Fruit fly (Drosophila melanogaster) whole organism, embryonic: Measurements from ENCODE around the gene mbt.
A peak's percentile ranks its signal among the peaks of the same experiment; 100 is the strongest.

ENCODE experiments used
- BEAF-32 ChIP-seq: fragments of 200-800 bp; sonication (Bioruptor generic); optimal IDR thresholded peaks from 3 replicates; lab custom pipeline; 2017; ENCODE audit warnings: missing biosample characterization, missing genetic modification characterization, mild to moderate bottlenecking, moderate library complexity, missing genetic modification reagents
- Bteb2 ChIP-seq: fragments of 200-800 bp; sonication (Bioruptor generic); optimal IDR thresholded peaks from 2 replicates; lab custom pipeline; 2016; ENCODE audit warnings: missing biosample characterization, missing genetic modification characterization
- CG1233 ChIP-seq: fragments of 200-800 bp; sonication (Bioruptor generic); optimal IDR thresholded peaks from 4 replicates; lab custom pipeline; 2018; ENCODE audit warnings: missing biosample characterization, mild to moderate bottlenecking, missing genetic modification characterization
- CG12391 ChIP-seq: fragments of 200-800 bp; sonication (Bioruptor generic); optimal IDR thresholded peaks from 3 replicates; lab custom pipeline; 2018; ENCODE audit warnings: missing biosample characterization, mild to moderate bottlenecking, missing genetic modification characterization, moderate library complexity
- CG13424 ChIP-seq: fragments of 200-800 bp; sonication (Bioruptor generic); optimal IDR thresholded peaks from 2 replicates; lab custom pipeline; 2019; ENCODE audit warnings: missing biosample characterization, mild to moderate bottlenecking, missing genetic modification characterization, moderate library complexity
- CG13775 ChIP-seq: fragments of 200-800 bp; sonication (Bioruptor generic); optimal IDR thresholded peaks from 3 replicates; lab custom pipeline; 2017; ENCODE audit warnings: missing biosample characterization, mild to moderate bottlenecking, missing genetic modification characterization
- CG13894 ChIP-seq: fragments of 200-800 bp; sonication (Bioruptor generic); optimal IDR thresholded peaks from 3 replicates; lab custom pipeline; 2018; ENCODE audit warnings: missing biosample characterization, mild to moderate bottlenecking, missing genetic modification characterization, moderate library complexity
- CG15011 ChIP-seq: fragments of 200-800 bp; sonication (Bioruptor generic); optimal IDR thresholded peaks from 3 replicates; lab custom pipeline; 2018; ENCODE audit warnings: missing biosample characterization, mild to moderate bottlenecking, missing genetic modification characterization
- CG1529 ChIP-seq: fragments of 200-800 bp; sonication (Bioruptor generic); optimal IDR thresholded peaks from 3 replicates; lab custom pipeline; 2018; ENCODE audit warnings: missing biosample characterization, missing genetic modification characterization
- CG1603 ChIP-seq: fragments of 200-800 bp; sonication (Bioruptor generic); optimal IDR thresholded peaks from 2 replicates; lab custom pipeline; 2019; ENCODE audit warnings: missing biosample characterization, mild to moderate bottlenecking, missing genetic modification characterization, moderate library complexity
- CG18599 ChIP-seq: fragments of 200-800 bp; sonication (Bioruptor generic); optimal IDR thresholded peaks from 3 replicates; lab custom pipeline; 2017; ENCODE audit warnings: missing biosample characterization, missing genetic modification characterization, mild to moderate bottlenecking, moderate library complexity, missing genetic modification reagents
- CG3163 ChIP-seq: fragments of 200-800 bp; sonication (Bioruptor generic); optimal IDR thresholded peaks from 3 replicates; lab custom pipeline; 2016; ENCODE audit warnings: missing biosample characterization, missing genetic modification characterization
- CG3726 ChIP-seq: fragments of 200-800 bp; sonication (Bioruptor generic); IDR thresholded peaks from 3 replicates; pipeline ENCODE4, ENCODE4 v1.3.6; 2022; ENCODE audit warnings: missing biosample characterization, missing genetic modification characterization
- CG4360 ChIP-seq: fragments of 200-800 bp; sonication (Bioruptor generic); IDR thresholded peaks from 2 replicates; pipeline ENCODE4 v1.3.6; 2022; ENCODE audit warnings: missing biosample characterization, missing genetic modification characterization
- CG43689 ChIP-seq: fragments of 200-800 bp; sonication (Bioruptor generic); IDR thresholded peaks from 2 replicates; pipeline ENCODE4 v1.3.6; 2022; ENCODE audit warnings: missing biosample characterization, missing genetic modification characterization
- CG5245 ChIP-seq: fragments of 200-800 bp; sonication (Bioruptor generic); optimal IDR thresholded peaks from 3 replicates; lab custom pipeline; 2016; ENCODE audit warnings: missing biosample characterization, missing genetic modification characterization
- CG6791 ChIP-seq: fragments of 200-800 bp; sonication (Bioruptor generic); IDR thresholded peaks from 3 replicates; pipeline ENCODE4 v1.3.6; 2022; ENCODE audit warnings: missing biosample characterization, missing genetic modification characterization; ENCODE audit not compliant: partially characterized antibody
- CG7928 ChIP-seq: fragments of 200-800 bp; sonication (Bioruptor generic); optimal IDR thresholded peaks from 2 replicates; lab custom pipeline; 2017; ENCODE audit warnings: missing biosample characterization, mild to moderate bottlenecking, missing genetic modification characterization
- CG9817 ChIP-seq: fragments of 200-800 bp; sonication (Bioruptor generic); optimal IDR thresholded peaks from 2 replicates; lab custom pipeline; 2018; ENCODE audit warnings: missing biosample characterization, mild to moderate bottlenecking, missing genetic modification characterization, moderate library complexity
- Chrac-16 ChIP-seq: fragments of 200-800 bp; sonication (Bioruptor generic); optimal IDR thresholded peaks from 3 replicates; lab custom pipeline; 2016; ENCODE audit warnings: missing biosample characterization, missing genetic modification characterization
- Dp ChIP-seq: fragments of 200-800 bp; sonication (Bioruptor generic); optimal IDR thresholded peaks from 2 replicates; lab custom pipeline; 2018; ENCODE audit warnings: missing biosample characterization, mild to moderate bottlenecking, missing genetic modification characterization, moderate library complexity
- Dref ChIP-seq: fragments of 200-800 bp; sonication (Bioruptor generic); IDR thresholded peaks from 2 replicates; pipeline ENCODE4 v1.3.6; 2022; ENCODE audit warnings: missing biosample characterization, missing genetic modification characterization
- E2f2 ChIP-seq: fragments of 200-800 bp; sonication (Bioruptor generic); IDR thresholded peaks from 2 replicates; pipeline ENCODE4 v1.3.6; 2022; ENCODE audit warnings: missing biosample characterization, missing genetic modification characterization
- Hey ChIP-seq: fragments of 200-800 bp; sonication (Bioruptor generic); optimal IDR thresholded peaks from 3 replicates; lab custom pipeline; 2018; ENCODE audit warnings: missing biosample characterization, mild to moderate bottlenecking, missing genetic modification characterization
- Myb ChIP-seq: fragments of 200-800 bp; sonication (Bioruptor generic); optimal IDR thresholded peaks from 2 replicates; lab custom pipeline; 2016; ENCODE audit warnings: missing biosample characterization, missing genetic modification characterization
- NFAT ChIP-seq: fragments of 200-800 bp; sonication (Bioruptor generic); IDR thresholded peaks from 2 replicates; pipeline ENCODE4 v1.3.6; 2022; ENCODE audit warnings: missing biosample characterization, missing genetic modification characterization
- NK7.1 ChIP-seq: fragments of 200-800 bp; sonication (Bioruptor generic); optimal IDR thresholded peaks from 3 replicates; lab custom pipeline; 2016; ENCODE audit warnings: missing biosample characterization, missing genetic modification characterization
- Oaz ChIP-seq: fragments of 200-800 bp; sonication (Bioruptor generic); IDR thresholded peaks from 2 replicates; pipeline ENCODE4 v1.3.6; 2022; ENCODE audit warnings: missing biosample characterization, missing genetic modification characterization
- Opbp ChIP-seq: fragments of 200-800 bp; sonication (Bioruptor generic); IDR thresholded peaks from 3 replicates; pipeline ENCODE4 v1.3.6; 2022; ENCODE audit warnings: missing biosample characterization, missing genetic modification characterization; ENCODE audit not compliant: partially characterized antibody
- Poxn ChIP-seq: fragments of 200-800 bp; sonication (Bioruptor generic); IDR thresholded peaks from 2 replicates; pipeline ENCODE4 v1.3.6; 2022; ENCODE audit warnings: missing biosample characterization, missing genetic modification characterization
- Tbp ChIP-seq: fragments of >200 bp; optimal IDR thresholded peaks from 2 replicates; lab custom pipeline; 2018; ENCODE audit warnings: missing biosample characterization, missing genetic modification characterization
- amos ChIP-seq: fragments of 200-800 bp; sonication (Bioruptor generic); IDR thresholded peaks from 2 replicates; pipeline ENCODE4 v1.3.6; 2022; ENCODE audit warnings: missing biosample characterization, missing genetic modification characterization; ENCODE audit not compliant: partially characterized antibody
- ara ChIP-seq: fragments of 200-800 bp; sonication (Bioruptor generic); IDR thresholded peaks from 2 replicates; pipeline ENCODE4 v1.3.6; 2022; ENCODE audit warnings: missing biosample characterization, missing genetic modification characterization
- ase ChIP-seq: fragments of 200-800 bp; sonication (Bioruptor generic); IDR thresholded peaks from 3 replicates; pipeline ENCODE4 v1.3.6; 2022; ENCODE audit warnings: missing biosample characterization, missing genetic modification characterization
- cas ChIP-seq: fragments of 200-800 bp; sonication (Bioruptor generic); IDR thresholded peaks from 2 replicates; pipeline ENCODE4 v1.3.6; 2022; ENCODE audit warnings: missing biosample characterization, missing genetic modification characterization
- cg ChIP-seq: fragments of 200-800 bp; sonication (Bioruptor generic); optimal IDR thresholded peaks from 3 replicates; lab custom pipeline; 2019; ENCODE audit warnings: missing biosample characterization, mild to moderate bottlenecking, missing genetic modification characterization, moderate library complexity
- dmrt99B ChIP-seq: fragments of 200-800 bp; sonication (Bioruptor generic); optimal IDR thresholded peaks from 2 replicates; lab custom pipeline; 2018; ENCODE audit warnings: missing biosample characterization, mild to moderate bottlenecking, missing genetic modification characterization, moderate library complexity
- gfzf ChIP-seq: fragments of 200-800 bp; sonication (Bioruptor generic); optimal IDR thresholded peaks from 2 replicates; lab custom pipeline; 2016; ENCODE audit warnings: missing biosample characterization, mild to moderate bottlenecking, missing genetic modification characterization, moderate library complexity
- inv ChIP-seq: fragments of 200-800 bp; sonication (Bioruptor generic); IDR thresholded peaks from 2 replicates; pipeline ENCODE4 v1.3.6; 2022; ENCODE audit warnings: missing biosample characterization, missing genetic modification characterization; ENCODE audit not compliant: partially characterized antibody
- kay ChIP-seq: fragments of 200-800 bp; sonication (Bioruptor generic); optimal IDR thresholded peaks from 2 replicates; lab custom pipeline; 2016; ENCODE audit warnings: missing biosample characterization, missing genetic modification characterization
- kni ChIP-seq: fragments of 200-800 bp; sonication (Bioruptor generic); optimal IDR thresholded peaks from 3 replicates; lab custom pipeline; 2017; ENCODE audit warnings: mild to moderate bottlenecking, missing biosample characterization, missing genetic modification reagents, missing genetic modification characterization
- onecut ChIP-seq: fragments of 200-800 bp; sonication (Bioruptor generic); IDR thresholded peaks from 2 replicates; pipeline ENCODE4 v1.3.6; 2022; ENCODE audit warnings: missing biosample characterization, missing genetic modification characterization
- pzg ChIP-seq: fragments of 200-800 bp; sonication (Bioruptor generic); optimal IDR thresholded peaks from 3 replicates; lab custom pipeline; 2018; ENCODE audit warnings: missing biosample characterization, mild to moderate bottlenecking, missing genetic modification characterization, moderate library complexity
- sens ChIP-seq: fragments of 200-800 bp; sonication (Bioruptor generic); peaks from one replicate; lab custom pipeline; 2016; ENCODE audit warnings: missing biosample characterization, missing genetic modification characterization
- sna ChIP-seq: fragments of 200-800 bp; sonication (Bioruptor generic); IDR thresholded peaks from 2 replicates; pipeline ENCODE4 v1.3.6; 2022; ENCODE audit warnings: missing biosample characterization, missing genetic modification characterization; ENCODE audit not compliant: partially characterized antibody
- stwl ChIP-seq: fragments of 200-800 bp; sonication (Bioruptor generic); optimal IDR thresholded peaks from 3 replicates; lab custom pipeline; 2018; ENCODE audit warnings: missing biosample characterization, mild to moderate bottlenecking, missing genetic modification characterization, moderate library complexity
- sug ChIP-seq: fragments of 200-800 bp; optimal IDR thresholded peaks from 2 replicates; lab custom pipeline; 2019; ENCODE audit warnings: missing biosample characterization, mild to moderate bottlenecking, missing genetic modification characterization, moderate library complexity
- tin ChIP-seq: fragments of 200-800 bp; sonication (Bioruptor generic); optimal IDR thresholded peaks from 3 replicates; lab custom pipeline; 2016; ENCODE audit warnings: missing biosample characterization, missing genetic modification characterization
- unc-4 ChIP-seq: fragments of 200-800 bp; sonication (Bioruptor generic); IDR thresholded peaks from 2 replicates; pipeline ENCODE4 v1.3.6; 2022; ENCODE audit warnings: missing biosample characterization, missing genetic modification characterization; ENCODE audit not compliant: partially characterized antibody
- yki ChIP-seq: fragments of >200 bp; optimal IDR thresholded peaks from 3 replicates; lab custom pipeline; 2018
- zen2 ChIP-seq: fragments of 200-800 bp; sonication (Bioruptor generic); IDR thresholded peaks from 3 replicates; pipeline ENCODE4 v1.3.6; 2022; ENCODE audit warnings: missing biosample characterization, missing genetic modification characterization; ENCODE audit not compliant: partially characterized antibody

mbt gene

dm6 chrX:16587021-16587667, 23.3 kb upstream of the mbt start, which contains the start of gene CanA-14F (continued):
- no peak for TF ChIP-seq CG3726 (GFP tag; lab: Robert Waterston, UW)
- TF ChIP-seq gfzf (GFP tag; lab: Kevin White, UChicago), result peak; percentile 53
- no peak for TF ChIP-seq Poxn (GFP tag; lab: Robert Waterston, UW)
- no peak for TF ChIP-seq CG15011 (GFP tag; lab: Kevin White, UChicago)
- peak; percentile 39 for TF ChIP-seq CG1603 (tag; lab: Kevin White, UChicago)
- TF ChIP-seq CG43689 (GFP tag; lab: Robert Waterston, UW), result no peak
- TF ChIP-seq onecut, result peak; percentile 62; the same call in 1 of the 2 replicates
- peak; percentile 52; the same call in 1 of the 2 replicates for TF ChIP-seq unc-4 (GFP tag; lab: Robert Waterston, UW)
- TF ChIP-seq cg, result no peak
- no peak for TF ChIP-seq ara (GFP tag; lab: Robert Waterston, UW)
- no peak for TF ChIP-seq Oaz (GFP tag; lab: Robert Waterston, UW)
- no peak for TF ChIP-seq CG13775
- no peak for TF ChIP-seq yki (lab: Kevin White, UChicago)
- TF ChIP-seq zen2 (GFP tag; lab: Robert Waterston, UW), result peak; percentile 57; the same call in 2 of the 3 replicates
- TF ChIP-seq CG1529, result no peak
- no peak for TF ChIP-seq Tbp
- TF ChIP-seq CG13894, result peak; percentile 1
- TF ChIP-seq dmrt99B (tag; lab: Kevin White, UChicago), result no peak
- TF ChIP-seq Bteb2, result no peak
- no peak for TF ChIP-seq NFAT (GFP tag; lab: Robert Waterston, UW)
- TF ChIP-seq sens, result peak; percentile 27
- no peak for TF ChIP-seq CG18599
- TF ChIP-seq CG12391, result no peak
- peak; percentile 53 for TF ChIP-seq inv (GFP tag; lab: Robert Waterston, UW)
- TF ChIP-seq CG5245 (GFP tag; lab: Kevin White, UChicago), result no peak
- no peak for TF ChIP-seq cas (GFP tag; lab: Robert Waterston, UW)
- TF ChIP-seq tin (GFP tag; lab: Kevin White, UChicago), result no peak
- TF ChIP-seq kay, result no peak
- peak; percentile 20; the same call in 1 of the 2 replicates for TF ChIP-seq E2f2 (GFP tag; lab: Robert Waterston, UW)
- TF ChIP-seq CG9817 (tag; lab: Kevin White, UChicago), result peak; percentile 42
- no peak for TF ChIP-seq sug (tag; lab: Kevin White, UChicago)
- no peak for TF ChIP-seq ase (GFP tag; lab: Robert Waterston, UW)

dm6 chrX:16587668-16588046, 22.8 kb upstream of the mbt start, which contains the start of gene CG13014:
CG13014 (plus strand) TSS chrX:16587873.
- peak; percentile 41 for TF ChIP-seq pzg (GFP tag; lab: Kevin White, UChicago)
- TF ChIP-seq BEAF-32 (GFP tag; lab: Kevin White, UChicago), result peak; percentile 52
- peak; percentile 29 for TF ChIP-seq CG1603 (tag; lab: Kevin White, UChicago)
- peak; percentile 65 for TF ChIP-seq gfzf (GFP tag; lab: Kevin White, UChicago)
- no peak for TF ChIP-seq kni
- TF ChIP-seq CG1233 (GFP tag; lab: Kevin White, UChicago), result no peak
- no peak for TF ChIP-seq NK7.1 (GFP tag; lab: Kevin White, UChicago)
- peak; percentile 67 for TF ChIP-seq Myb (GFP tag; lab: Kevin White, UChicago)
- TF ChIP-seq Chrac-16 (GFP tag; lab: Kevin White, UChicago), result no peak
- peak; percentile 40 for TF ChIP-seq sna
- 0 out of 3 replicates have a peak, but pooled peaks have one; percentile 23 for TF ChIP-seq CG6791
- peak; percentile 7 for TF ChIP-seq stwl (tag; lab: Kevin White, UChicago)
- peak; percentile 56; the same call in 1 of the 2 replicates for TF ChIP-seq amos
- no peak for TF ChIP-seq Hey
- TF ChIP-seq CG13424 (tag; lab: Kevin White, UChicago), result no peak
- no peak for TF ChIP-seq CG7928 (GFP tag; lab: Kevin White, UChicago)
- no peak for TF ChIP-seq CG3163
- peak; percentile 63 for TF ChIP-seq Dref (GFP tag; lab: Robert Waterston, UW)
- TF ChIP-seq CG4360 (GFP tag; lab: Robert Waterston, UW), result no peak
- TF ChIP-seq Opbp (GFP tag; lab: Robert Waterston, UW), result peak; percentile 17; the same call in 1 of the 3 replicates
- peak; percentile 1 for TF ChIP-seq Dp
